Fruit fly (Drosophila melanogaster) whole organism, embryonic: ENCODE data around the gene CG14367.

Experiments
- Antp ChIP-seq: fragments of 200-800 bp; sonication (Bioruptor generic); optimal IDR thresholded peaks from 3 replicates; lab custom pipeline; 2016; ENCODE audit warnings: missing biosample characterization, missing genetic modification characterization
- Asciz ChIP-seq: fragments of 200-800 bp; sonication (Bioruptor generic); optimal IDR thresholded peaks from 2 replicates; lab custom pipeline; 2017; ENCODE audit warnings: missing biosample characterization, mild to moderate bottlenecking, missing genetic modification characterization, missing genetic modification reagents
- Bdp1 ChIP-seq: fragments of 200-800 bp; sonication (Bioruptor generic); optimal IDR thresholded peaks from 3 replicates; lab custom pipeline; 2016; ENCODE audit warnings: missing biosample characterization, missing genetic modification characterization
- CG10565 ChIP-seq: fragments of 200-800 bp; sonication (Bioruptor generic); optimal IDR thresholded peaks from 3 replicates; lab custom pipeline; 2016; ENCODE audit warnings: missing biosample characterization, mild to moderate bottlenecking, missing genetic modification characterization
- CG10959 ChIP-seq: fragments of 200-800 bp; sonication (Bioruptor generic); IDR thresholded peaks from 2 replicates; pipeline ENCODE4 v1.3.6; 2022; ENCODE audit warnings: missing biosample characterization, missing genetic modification characterization
- CG14441 ChIP-seq: fragments of 200-800 bp; sonication (Bioruptor generic); IDR thresholded peaks from 2 replicates; pipeline ENCODE4 v1.3.6; 2022; ENCODE audit warnings: missing biosample characterization, missing genetic modification characterization
- CG14667 ChIP-seq: fragments of 200-800 bp; sonication (Bioruptor generic); IDR thresholded peaks from 2 replicates; pipeline ENCODE4 v1.3.6; 2022; ENCODE audit warnings: missing biosample characterization, missing genetic modification characterization
- CG14710 ChIP-seq: fragments of 200-800 bp; sonication (Bioruptor generic); optimal IDR thresholded peaks from 3 replicates; lab custom pipeline; 2019; ENCODE audit warnings: missing biosample characterization, mild to moderate bottlenecking, missing genetic modification characterization, moderate library complexity
- CG18262 ChIP-seq: fragments of 200-800 bp; optimal IDR thresholded peaks from 3 replicates; lab custom pipeline; 2019; ENCODE audit warnings: missing biosample characterization, mild to moderate bottlenecking, missing genetic modification characterization, moderate library complexity
- CG6683 ChIP-seq: fragments of 200-800 bp; sonication (Bioruptor generic); optimal IDR thresholded peaks from 2 replicates; lab custom pipeline; 2017; ENCODE audit warnings: missing biosample characterization, mild to moderate bottlenecking, missing genetic modification characterization, missing genetic modification reagents
- CG7271 ChIP-seq: fragments of 200-800 bp; sonication (Bioruptor generic); optimal IDR thresholded peaks from 2 replicates; lab custom pipeline; 2018; ENCODE audit warnings: missing biosample characterization, mild to moderate bottlenecking, missing genetic modification characterization, moderate library complexity
- CG9817 ChIP-seq: fragments of 200-800 bp; sonication (Bioruptor generic); optimal IDR thresholded peaks from 2 replicates; lab custom pipeline; 2018; ENCODE audit warnings: missing biosample characterization, mild to moderate bottlenecking, missing genetic modification characterization, moderate library complexity
- CHES-1-like ChIP-seq: fragments of 200-800 bp; sonication (Bioruptor generic); optimal IDR thresholded peaks from 2 replicates; lab custom pipeline; 2016; ENCODE audit warnings: missing biosample characterization, missing genetic modification characterization
- CTCF ChIP-seq: fragments of 200-800 bp; sonication (Bioruptor generic); optimal IDR thresholded peaks from 2 replicates; lab custom pipeline; 2017; ENCODE audit warnings: missing biosample characterization, mild to moderate bottlenecking, missing genetic modification characterization, moderate library complexity
- Chrac-16 ChIP-seq: fragments of 200-800 bp; sonication (Bioruptor generic); optimal IDR thresholded peaks from 3 replicates; lab custom pipeline; 2016; ENCODE audit warnings: missing biosample characterization, missing genetic modification characterization
- D ChIP-seq, 2 experiments: fragments of 200-800 bp in 1 of 2; fragments of >200 bp in 1 of 2; sonication (Bioruptor generic) in 1 of 2; optimal IDR thresholded peaks; 2 replicates in 1 of 2; 3 replicates in 1 of 2; lab custom pipeline; 2017; ENCODE audit warnings: mild to moderate bottlenecking in 1 of 2, missing biosample characterization in 1 of 2, missing genetic modification characterization in 1 of 2, missing genetic modification reagents in 1 of 2
- Gsc ChIP-seq: fragments of 200-800 bp; sonication (Bioruptor generic); IDR thresholded peaks from 2 replicates; pipeline ENCODE4 v1.3.6; 2022; ENCODE audit warnings: missing biosample characterization, missing genetic modification characterization
- Gug ChIP-seq: fragments of 200-800 bp; sonication (Bioruptor generic); IDR thresholded peaks from 4 replicates; pipeline ENCODE4 v1.3.6; 2022; ENCODE audit warnings: missing biosample characterization, missing genetic modification characterization
- HmgD ChIP-seq: fragments of 200-800 bp; sonication (Bioruptor generic); optimal IDR thresholded peaks from 3 replicates; lab custom pipeline; 2016; ENCODE audit warnings: missing biosample characterization, missing genetic modification characterization
- Hsf ChIP-seq: fragments of 200-800 bp; sonication (Bioruptor generic); optimal IDR thresholded peaks from 3 replicates; lab custom pipeline; 2016; ENCODE audit warnings: missing biosample characterization, missing genetic modification characterization
- Kr ChIP-seq: fragments of 200-800 bp; sonication (Bioruptor generic); optimal IDR thresholded peaks from 2 replicates; lab custom pipeline; 2017; ENCODE audit warnings: missing biosample characterization, mild to moderate bottlenecking, missing genetic modification characterization
- Nf-YC ChIP-seq: fragments of 200-800 bp; optimal IDR thresholded peaks from 3 replicates; lab custom pipeline; 2019; ENCODE audit warnings: missing biosample characterization, mild to moderate bottlenecking, missing genetic modification characterization, moderate library complexity
- NfI ChIP-seq: fragments of 200-800 bp; sonication (Bioruptor generic); optimal IDR thresholded peaks from 3 replicates; lab custom pipeline; 2018; ENCODE audit warnings: missing biosample characterization, mild to moderate bottlenecking, missing genetic modification characterization, moderate library complexity
- Oli ChIP-seq: fragments of 200-800 bp; sonication (Bioruptor generic); optimal IDR thresholded peaks from 2 replicates; lab custom pipeline; 2018; ENCODE audit warnings: missing biosample characterization, mild to moderate bottlenecking, missing genetic modification characterization, moderate library complexity
- Rfx ChIP-seq: fragments of 200-800 bp; sonication (Bioruptor generic); IDR thresholded peaks from 2 replicates; pipeline ENCODE4 v1.3.6; 2022; ENCODE audit warnings: missing biosample characterization, missing genetic modification characterization
- Side ChIP-seq: fragments of 200-800 bp; sonication (Bioruptor generic); optimal IDR thresholded peaks from 2 replicates; lab custom pipeline; 2016; ENCODE audit warnings: missing biosample characterization, missing genetic modification characterization
- Six4 ChIP-seq: fragments of 200-800 bp; sonication (Bioruptor generic); optimal IDR thresholded peaks from 2 replicates; lab custom pipeline; 2016; ENCODE audit warnings: missing biosample characterization, missing genetic modification characterization
- Tbp ChIP-seq: fragments of >200 bp; optimal IDR thresholded peaks from 2 replicates; lab custom pipeline; 2018; ENCODE audit warnings: missing biosample characterization, missing genetic modification characterization
- Vsx1 ChIP-seq: fragments of 200-800 bp; sonication (Bioruptor generic); optimal IDR thresholded peaks from 2 replicates; lab custom pipeline; 2017; ENCODE audit warnings: missing biosample characterization, mild to moderate bottlenecking, missing genetic modification characterization, missing genetic modification reagents
- al ChIP-seq: fragments of 200-800 bp; sonication (Bioruptor generic); IDR thresholded peaks from 2 replicates; pipeline ENCODE4 v1.3.6; 2022; ENCODE audit warnings: missing biosample characterization, missing genetic modification characterization
- ap ChIP-seq: fragments of 200-800 bp; sonication (Bioruptor generic); IDR thresholded peaks from 2 replicates; pipeline ENCODE4 v1.3.6; 2022; ENCODE audit warnings: missing biosample characterization, missing genetic modification characterization
- az2 ChIP-seq: fragments of 200-800 bp; sonication (Bioruptor generic); optimal IDR thresholded peaks from 3 replicates; lab custom pipeline; 2016; ENCODE audit warnings: missing biosample characterization, missing genetic modification characterization
- bowl ChIP-seq: fragments of 200-800 bp; sonication (Bioruptor generic); IDR thresholded peaks from 2 replicates; pipeline ENCODE4 v1.3.6; 2022; ENCODE audit warnings: missing biosample characterization, missing genetic modification characterization
- br ChIP-seq: fragments of >200 bp; optimal IDR thresholded peaks from 2 replicates; lab custom pipeline; 2017
- cas ChIP-seq: fragments of 200-800 bp; sonication (Bioruptor generic); IDR thresholded peaks from 2 replicates; pipeline ENCODE4 v1.3.6; 2022; ENCODE audit warnings: missing biosample characterization, missing genetic modification characterization
- cg ChIP-seq: fragments of 200-800 bp; sonication (Bioruptor generic); optimal IDR thresholded peaks from 3 replicates; lab custom pipeline; 2019; ENCODE audit warnings: missing biosample characterization, mild to moderate bottlenecking, missing genetic modification characterization, moderate library complexity
- dm ChIP-seq: fragments of 200-800 bp; sonication (Bioruptor generic); optimal IDR thresholded peaks from 3 replicates; lab custom pipeline; 2016; ENCODE audit warnings: missing biosample characterization, missing genetic modification characterization
- eyg ChIP-seq: fragments of 200-800 bp; sonication (Bioruptor generic); optimal IDR thresholded peaks from 3 replicates; lab custom pipeline; 2016; ENCODE audit warnings: missing biosample characterization, missing genetic modification characterization
- fd64A ChIP-seq: fragments of 200-800 bp; sonication (Bioruptor generic); optimal IDR thresholded peaks from 3 replicates; lab custom pipeline; 2018; ENCODE audit warnings: missing biosample characterization, mild to moderate bottlenecking, missing genetic modification characterization
- ftz-f1 ChIP-seq: fragments of 200-800 bp; sonication (Bioruptor generic); optimal IDR thresholded peaks from 2 replicates; lab custom pipeline; 2016; ENCODE audit warnings: missing biosample characterization, missing genetic modification characterization
- grau ChIP-seq: fragments of 200-800 bp; optimal IDR thresholded peaks from 3 replicates; lab custom pipeline; 2019; ENCODE audit warnings: missing biosample characterization, mild to moderate bottlenecking, missing genetic modification characterization, moderate library complexity
- ind ChIP-seq: fragments of 200-800 bp; sonication (Bioruptor generic); optimal IDR thresholded peaks from 3 replicates; lab custom pipeline; 2016; ENCODE audit warnings: missing biosample characterization, missing genetic modification characterization
- lmd ChIP-seq: fragments of 200-800 bp; sonication (Bioruptor generic); IDR thresholded peaks from 2 replicates; pipeline ENCODE4 v1.3.6; 2022; ENCODE audit warnings: missing biosample characterization, missing genetic modification characterization
- mld ChIP-seq: fragments of 200-800 bp; sonication (Bioruptor generic); IDR thresholded peaks from 3 replicates; pipeline ENCODE4 v1.3.6; 2022; ENCODE audit warnings: missing biosample characterization, missing genetic modification characterization; ENCODE audit not compliant: partially characterized antibody
- pb ChIP-seq: fragments of 200-800 bp; sonication (Bioruptor generic); optimal IDR thresholded peaks from 3 replicates; lab custom pipeline; 2016; ENCODE audit warnings: missing biosample characterization, missing genetic modification characterization
- pnt ChIP-seq: fragments of 200-800 bp; sonication (Bioruptor generic); optimal IDR thresholded peaks from 3 replicates; lab custom pipeline; 2016; ENCODE audit warnings: missing biosample characterization, missing genetic modification characterization
- sc ChIP-seq, 3 experiments: fragments of >200 bp in 2 of 3; fragments of 200-800 bp in 1 of 3; sonication (Bioruptor generic) in 1 of 3; optimal IDR thresholded peaks; 2 replicates in 2 of 3; 3 replicates in 1 of 3; lab custom pipeline; 2017; ENCODE audit warnings: mild to moderate bottlenecking in 1 of 3, missing biosample characterization in 1 of 3, missing genetic modification characterization in 1 of 3, missing genetic modification reagents in 1 of 3
- sob ChIP-seq: fragments of 200-800 bp; sonication (Bioruptor generic); IDR thresholded peaks from 2 replicates; pipeline ENCODE4 v1.3.6; 2022; ENCODE audit warnings: missing biosample characterization, missing genetic modification characterization
- sr ChIP-seq: fragments of 200-800 bp; sonication (Bioruptor generic); IDR thresholded peaks from 3 replicates; pipeline ENCODE4 v1.3.6; 2022; ENCODE audit warnings: missing biosample characterization, missing genetic modification characterization
- stwl ChIP-seq: fragments of 200-800 bp; sonication (Bioruptor generic); optimal IDR thresholded peaks from 3 replicates; lab custom pipeline; 2018; ENCODE audit warnings: missing biosample characterization, mild to moderate bottlenecking, missing genetic modification characterization, moderate library complexity

The CG14367 gene

dm6 chr3R:13686371-13687211 lies 7.3 kb upstream of the CG14367 start, which contains the start of gene omd (continued):
- TF ChIP-seq Gug (peak; percentile 33; the same call in 2 of the 4 replicates), lmd (GFP tag; lab: Robert Waterston, UW) (peak; percentile 26; the same call in 1 of the 2 replicates), CG14710 (peak; percentile 50), Gsc (GFP tag; lab: Robert Waterston, UW) (no peak), Chrac-16 (GFP tag; lab: Kevin White, UChicago) (peak; percentile 23), stwl (tag; lab: Kevin White, UChicago) (no peak), ind (GFP tag; lab: Kevin White, UChicago) (no peak), Six4 (GFP tag; lab: Kevin White, UChicago) (no peak), NfI (GFP tag; lab: Kevin White, UChicago) (no peak), Rfx (GFP tag; lab: Robert Waterston, UW) (peak; percentile 72), Oli (tag; lab: Kevin White, UChicago) (no peak), ap (peak; percentile 61), Tbp (no peak), Hsf (GFP tag; lab: Kevin White, UChicago) (peak; percentile 64), fd64A (GFP tag; lab: Kevin White, UChicago) (peak; percentile 69), ftz-f1 (GFP tag; lab: Kevin White, UChicago) (peak; percentile 94), Kr (GFP tag; lab: Kevin White, UChicago) (peak; percentile 72), mld (no peak), sc (optimal IDR thresholded peaks at IDR 0.05; lab: Kevin White, UChicago) (no peak), sc (GFP tag; optimal IDR thresholded peaks at IDR 0.05; lab: Kevin White, UChicago) (peak; percentile 43), CHES-1-like (peak; percentile 49), pnt (GFP tag; lab: Kevin White, UChicago) (peak; percentile 51), Antp (GFP tag; lab: Kevin White, UChicago) (peak; percentile 26), CTCF (GFP tag; lab: Kevin White, UChicago) (peak; percentile 36), cg (GFP tag; lab: Kevin White, UChicago) (peak; percentile 75), CG18262 (tag; lab: Kevin White, UChicago) (no peak), CG9817 (peak; percentile 17), bowl (no peak), al (peak; percentile 26; the same call in 1 of the 2 replicates), Nf-YC (tag; lab: Kevin White, UChicago) (no peak), CG10959 (GFP tag; lab: Robert Waterston, UW) (peak; percentile 56; the same call in 1 of the 2 replicates), az2 (GFP tag; lab: Kevin White, UChicago) (no peak), Vsx1 (GFP tag; lab: Kevin White, UChicago) (no peak), dm (GFP tag; lab: Kevin White, UChicago) (no peak), grau (no peak), D (optimal IDR thresholded peaks at IDR 0.05; lab: Kevin White, UChicago) (no peak), D (GFP tag; optimal IDR thresholded peaks at IDR 0.05; lab: Kevin White, UChicago) (peak; percentile 66), HmgD (GFP tag; lab: Kevin White, UChicago) (peak; percentile 9), CG6683 (peak; percentile 74), Asciz (GFP tag; lab: Kevin White, UChicago) (peak; percentile 66), pb (GFP tag; lab: Kevin White, UChicago) (peak; percentile 21), CG14441 (GFP tag; lab: Robert Waterston, UW) (peak; percentile 59; the same call in 1 of the 2 replicates), br (lab: Kevin White, UChicago) (no peak), CG10565 (GFP tag; lab: Kevin White, UChicago) (no peak), CG14667 (no peak), cas (no peak), CG7271 (tag; lab: Kevin White, UChicago) (no peak), Side (peak; percentile 78), sob (GFP tag; lab: Robert Waterston, UW) (peak; percentile 73), eyg (peak; percentile 69), sr (GFP tag; lab: Robert Waterston, UW) (no peak; the same call in 2 of the 3 replicates), Bdp1 (GFP tag; lab: Kevin White, UChicago) (peak; percentile 14)
